Fruit fly (Drosophila melanogaster) whole organism, embryonic: ENCODE data around the gene RpL32.

Source experiments
- Aef1 ChIP-seq: fragments of 200-800 bp; sonication (Bioruptor generic); IDR thresholded peaks from 3 replicates; pipeline ENCODE4 v1.3.6; 2022; ENCODE audit warnings: missing biosample characterization, missing genetic modification characterization
- CG10209 ChIP-seq: fragments of 200-800 bp; sonication (Bioruptor generic); optimal IDR thresholded peaks from 3 replicates; lab custom pipeline; 2017; ENCODE audit warnings: missing biosample characterization, mild to moderate bottlenecking, missing genetic modification characterization, missing genetic modification reagents
- CG10366 ChIP-seq: fragments of 200-800 bp; sonication (Bioruptor generic); IDR thresholded peaks from 2 replicates; pipeline ENCODE4 v1.3.6; 2022; ENCODE audit warnings: missing biosample characterization, missing genetic modification characterization
- CG11247 ChIP-seq: fragments of 200-800 bp; sonication (Bioruptor generic); IDR thresholded peaks from 2 replicates; pipeline ENCODE4 v1.3.6; 2022; ENCODE audit warnings: missing biosample characterization, missing genetic modification characterization
- CG14667 ChIP-seq: fragments of 200-800 bp; sonication (Bioruptor generic); IDR thresholded peaks from 2 replicates; pipeline ENCODE4 v1.3.6; 2022; ENCODE audit warnings: missing biosample characterization, missing genetic modification characterization
- CG14710 ChIP-seq: fragments of 200-800 bp; sonication (Bioruptor generic); optimal IDR thresholded peaks from 3 replicates; lab custom pipeline; 2019; ENCODE audit warnings: missing biosample characterization, mild to moderate bottlenecking, missing genetic modification characterization, moderate library complexity
- CG14965 ChIP-seq: fragments of 200-800 bp; sonication (Bioruptor generic); optimal IDR thresholded peaks from 2 replicates; lab custom pipeline; 2016; ENCODE audit warnings: missing biosample characterization, missing genetic modification characterization, borderline replicate concordance
- CG15011 ChIP-seq: fragments of 200-800 bp; sonication (Bioruptor generic); optimal IDR thresholded peaks from 3 replicates; lab custom pipeline; 2018; ENCODE audit warnings: missing biosample characterization, mild to moderate bottlenecking, missing genetic modification characterization
- CG1529 ChIP-seq: fragments of 200-800 bp; sonication (Bioruptor generic); optimal IDR thresholded peaks from 3 replicates; lab custom pipeline; 2018; ENCODE audit warnings: missing biosample characterization, missing genetic modification characterization
- CG15479 ChIP-seq: fragments of 200-800 bp; sonication (Bioruptor generic); optimal IDR thresholded peaks from 3 replicates; lab custom pipeline; 2019; ENCODE audit warnings: missing biosample characterization, mild to moderate bottlenecking, missing genetic modification characterization, moderate library complexity
- CG17385 ChIP-seq: fragments of 200-800 bp; sonication (Bioruptor generic); optimal IDR thresholded peaks from 3 replicates; lab custom pipeline; 2018; ENCODE audit warnings: missing biosample characterization, mild to moderate bottlenecking, missing genetic modification characterization
- CG17612 ChIP-seq: fragments of 200-800 bp; sonication (Bioruptor generic); IDR thresholded peaks from 2 replicates; pipeline ENCODE4 v1.3.6; 2022; ENCODE audit warnings: missing biosample characterization, missing genetic modification characterization
- CG17829 ChIP-seq: fragments of 200-800 bp; optimal IDR thresholded peaks from 2 replicates; lab custom pipeline; 2019; ENCODE audit warnings: missing biosample characterization, mild to moderate bottlenecking, missing genetic modification characterization, moderate library complexity
- CG31441 ChIP-seq: fragments of 200-800 bp; sonication (Bioruptor generic); IDR thresholded peaks from 2 replicates; pipeline ENCODE4 v1.3.6; 2022; ENCODE audit warnings: missing biosample characterization, missing genetic modification characterization
- CG3281 ChIP-seq: fragments of 200-800 bp; sonication (Bioruptor generic); optimal IDR thresholded peaks from 3 replicates; lab custom pipeline; 2017; ENCODE audit warnings: missing biosample characterization, mild to moderate bottlenecking, missing genetic modification characterization
- CG3407 ChIP-seq: fragments of 200-800 bp; sonication (Bioruptor generic); optimal IDR thresholded peaks from 2 replicates; lab custom pipeline; 2018; ENCODE audit warnings: missing biosample characterization, mild to moderate bottlenecking, missing genetic modification characterization
- CG3847 ChIP-seq: fragments of 200-800 bp; sonication (Bioruptor generic); IDR thresholded peaks from 2 replicates; pipeline ENCODE4 v1.3.6; 2022; ENCODE audit warnings: missing biosample characterization, missing genetic modification characterization
- CG4424 ChIP-seq: fragments of 200-800 bp; sonication (Bioruptor generic); optimal IDR thresholded peaks from 3 replicates; lab custom pipeline; 2016; ENCODE audit warnings: missing biosample characterization, missing genetic modification characterization
- CG7372 ChIP-seq: fragments of 200-800 bp; sonication (Bioruptor generic); IDR thresholded peaks from 2 replicates; pipeline ENCODE4 v1.3.6; 2022; ENCODE audit warnings: missing biosample characterization, missing genetic modification characterization
- CG7556 ChIP-seq: fragments of 200-800 bp; sonication (Bioruptor generic); optimal IDR thresholded peaks from 2 replicates; lab custom pipeline; 2017; ENCODE audit warnings: missing biosample characterization, mild to moderate bottlenecking, missing genetic modification characterization
- CG8290 ChIP-seq, 3 experiments: fragments of 200-800 bp; sonication (Bioruptor generic); optimal IDR thresholded peaks; 2 replicates each; lab custom pipeline; 2016 to 2019; ENCODE audit warnings: missing biosample characterization in 3 of 3, missing genetic modification characterization in 3 of 3, mild to moderate bottlenecking in 2 of 3, moderate library complexity in 1 of 3
- CG8944 ChIP-seq: fragments of 200-800 bp; sonication (Bioruptor generic); optimal IDR thresholded peaks from 3 replicates; lab custom pipeline; 2016; ENCODE audit warnings: missing biosample characterization, missing genetic modification characterization
- CHES-1-like ChIP-seq: fragments of 200-800 bp; sonication (Bioruptor generic); optimal IDR thresholded peaks from 2 replicates; lab custom pipeline; 2016; ENCODE audit warnings: missing biosample characterization, missing genetic modification characterization
- HHEX ChIP-seq: fragments of 200-800 bp; sonication (Bioruptor generic); optimal IDR thresholded peaks from 3 replicates; lab custom pipeline; 2017; ENCODE audit warnings: missing biosample characterization, mild to moderate bottlenecking, missing genetic modification characterization, missing genetic modification reagents
- Hand ChIP-seq: fragments of 200-800 bp; sonication (Bioruptor generic); optimal IDR thresholded peaks from 2 replicates; lab custom pipeline; 2017; ENCODE audit warnings: mild to moderate bottlenecking, missing biosample characterization, missing genetic modification reagents, missing genetic modification characterization
- Hr39 ChIP-seq: fragments of >200 bp; optimal IDR thresholded peaks from 2 replicates; lab custom pipeline; 2017
- Lim3 ChIP-seq: fragments of 200-800 bp; sonication (Bioruptor generic); IDR thresholded peaks from 2 replicates; pipeline ENCODE4 v1.3.6; 2022; ENCODE audit warnings: missing biosample characterization, missing genetic modification characterization
- NC2α ChIP-seq: fragments of 200-800 bp; sonication (Bioruptor generic); optimal IDR thresholded peaks from 2 replicates; lab custom pipeline; 2016; ENCODE audit warnings: missing biosample characterization, missing genetic modification characterization
- Sin3A ChIP-seq: fragments of >200 bp; optimal IDR thresholded peaks from 2 replicates; lab custom pipeline; 2018
- Sry-δ ChIP-seq: fragments of 200-800 bp; sonication (Bioruptor generic); optimal IDR thresholded peaks from 2 replicates; lab custom pipeline; 2016; ENCODE audit warnings: missing biosample characterization, missing genetic modification characterization
- cas ChIP-seq: fragments of 200-800 bp; sonication (Bioruptor generic); IDR thresholded peaks from 2 replicates; pipeline ENCODE4 v1.3.6; 2022; ENCODE audit warnings: missing biosample characterization, missing genetic modification characterization
- corto ChIP-seq: fragments of 200-800 bp; sonication (Bioruptor generic); optimal IDR thresholded peaks from 2 replicates; lab custom pipeline; 2016; ENCODE audit warnings: missing biosample characterization, mild to moderate bottlenecking, missing genetic modification characterization, moderate library complexity
- crp ChIP-seq, 2 experiments: fragments of 200-800 bp; sonication (Bioruptor generic); optimal IDR thresholded peaks; 2 replicates in 1 of 2; 3 replicates in 1 of 2; lab custom pipeline; 2017; ENCODE audit warnings: missing biosample characterization in 2 of 2, missing genetic modification characterization in 2 of 2, mild to moderate bottlenecking in 1 of 2, moderate library complexity in 1 of 2
- dimm ChIP-seq: fragments of 200-800 bp; sonication (Bioruptor generic); IDR thresholded peaks from 2 replicates; pipeline ENCODE4 v1.3.6; 2022; ENCODE audit warnings: missing biosample characterization, missing genetic modification characterization
- dmrt99B ChIP-seq: fragments of 200-800 bp; sonication (Bioruptor generic); optimal IDR thresholded peaks from 2 replicates; lab custom pipeline; 2018; ENCODE audit warnings: missing biosample characterization, mild to moderate bottlenecking, missing genetic modification characterization, moderate library complexity
- dpn ChIP-seq, 2 experiments: fragments of 200-800 bp; sonication (Bioruptor generic); optimal IDR thresholded peaks; 3 replicates each; lab custom pipeline; 2016; ENCODE audit warnings: missing biosample characterization in 2 of 2, missing genetic modification characterization in 2 of 2
- eve ChIP-seq, 2 experiments: fragments of >200 bp; optimal IDR thresholded peaks; 2 replicates each; lab custom pipeline; 2017; ENCODE audit warnings: missing biosample characterization in 2 of 2, missing genetic modification characterization in 2 of 2
- ewg ChIP-seq: fragments of 200-800 bp; sonication (Bioruptor generic); optimal IDR thresholded peaks from 3 replicates; lab custom pipeline; 2017; ENCODE audit warnings: mild to moderate bottlenecking, missing biosample characterization, missing genetic modification reagents, missing genetic modification characterization
- fru ChIP-seq: fragments of >200 bp; optimal IDR thresholded peaks from 2 replicates; lab custom pipeline; 2017
- fu2 ChIP-seq: fragments of 200-800 bp; sonication (Bioruptor generic); optimal IDR thresholded peaks from 2 replicates; lab custom pipeline; 2016; ENCODE audit warnings: missing biosample characterization, missing genetic modification characterization
- gcm2 ChIP-seq: fragments of 200-800 bp; sonication (Bioruptor generic); optimal IDR thresholded peaks from 2 replicates; lab custom pipeline; 2016; ENCODE audit warnings: missing biosample characterization, missing genetic modification characterization
- ind ChIP-seq: fragments of 200-800 bp; sonication (Bioruptor generic); optimal IDR thresholded peaks from 3 replicates; lab custom pipeline; 2016; ENCODE audit warnings: missing biosample characterization, missing genetic modification characterization
- jumu ChIP-seq: fragments of 200-800 bp; sonication (Bioruptor generic); optimal IDR thresholded peaks from 3 replicates; lab custom pipeline; 2016; ENCODE audit warnings: missing biosample characterization, missing genetic modification characterization
- knrl ChIP-seq: fragments of 200-800 bp; sonication (Bioruptor generic); IDR thresholded peaks from 3 replicates; pipeline ENCODE4 v1.3.6; 2022; ENCODE audit warnings: missing biosample characterization, missing genetic modification characterization; ENCODE audit not compliant: partially characterized antibody
- mam ChIP-seq: fragments of 200-800 bp; sonication (Bioruptor generic); optimal IDR thresholded peaks from 3 replicates; lab custom pipeline; 2016; ENCODE audit warnings: missing biosample characterization, missing genetic modification characterization
- nom ChIP-seq: fragments of 200-800 bp; sonication (Bioruptor generic); optimal IDR thresholded peaks from 2 replicates; lab custom pipeline; 2017; ENCODE audit warnings: missing biosample characterization, missing genetic modification characterization, mild to moderate bottlenecking, moderate library complexity, missing genetic modification reagents
- pita ChIP-seq: fragments of 200-800 bp; sonication (Bioruptor generic); optimal IDR thresholded peaks from 2 replicates; lab custom pipeline; 2017; ENCODE audit warnings: missing biosample characterization, mild to moderate bottlenecking, missing genetic modification characterization
- salm ChIP-seq: fragments of 200-800 bp; sonication (Bioruptor generic); optimal IDR thresholded peaks from 2 replicates; lab custom pipeline; 2018; ENCODE audit warnings: missing biosample characterization, mild to moderate bottlenecking, missing genetic modification characterization
- tll ChIP-seq, 2 experiments: fragments of 200-800 bp in 1 of 2; fragments of >200 bp in 1 of 2; sonication (Bioruptor generic) in 1 of 2; optimal IDR thresholded peaks; 2 replicates each; lab custom pipeline; 2017 to 2019; ENCODE audit warnings: missing biosample characterization in 2 of 2, missing genetic modification characterization in 2 of 2, mild to moderate bottlenecking in 1 of 2, moderate library complexity in 1 of 2
- toy ChIP-seq: fragments of 200-800 bp; sonication (Bioruptor generic); IDR thresholded peaks from 2 replicates; pipeline ENCODE4 v1.3.6; 2022; ENCODE audit warnings: missing biosample characterization, missing genetic modification characterization
- ttk ChIP-seq: fragments of 200-800 bp; sonication (Bioruptor generic); IDR thresholded peaks from 2 replicates; pipeline ENCODE4 v2.1.2; 2022; ENCODE audit warnings: missing biosample characterization, missing genetic modification characterization
- wor ChIP-seq: fragments of 200-800 bp; sonication (Bioruptor generic); IDR thresholded peaks from 2 replicates; pipeline ENCODE4 v1.3.6; 2022; ENCODE audit warnings: missing biosample characterization, missing genetic modification characterization

The RpL32 gene

DNA sequence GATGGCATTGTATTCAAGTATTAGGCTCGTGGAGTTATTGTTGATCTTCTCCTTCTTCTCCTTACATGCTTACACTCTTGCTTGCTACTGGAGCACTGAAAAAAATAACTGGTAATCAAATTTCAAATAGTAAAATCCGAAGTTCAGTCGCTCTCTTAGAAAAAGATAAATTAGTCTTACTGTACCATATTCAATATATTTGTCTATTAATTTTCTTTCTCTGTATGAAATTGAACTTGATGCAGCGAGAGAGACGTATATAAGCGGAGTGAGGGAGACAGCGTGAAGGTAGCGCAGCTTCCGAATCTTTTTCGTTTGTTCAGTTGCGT, 15.2 kb upstream of the RpL32 start (continued):
- TF ChIP-seq Hand (GFP tag; lab: Kevin White, UChicago) (no peak), crp (GFP tag; optimal IDR thresholded peaks at IDR 0.05; lab: Kevin White, UChicago) (peak in 1 of 2 experiments; percentile 2), NC2α (GFP tag; lab: Kevin White, UChicago) (peak; percentile 42), dimm (peak; percentile 78), HHEX (GFP tag; lab: Kevin White, UChicago) (peak; percentile 85), tll (GFP tag; optimal IDR thresholded peaks at IDR 0.05; lab: Kevin White, UChicago) (no peak), CG17612 (peak; percentile 75), eve (GFP tag; optimal IDR thresholded peaks at IDR 0.05; lab: Kevin White, UChicago) (peak in 1 of 2 experiments; percentile 76), CHES-1-like (GFP tag; lab: Kevin White, UChicago) (peak; percentile 43), pita (GFP tag; lab: Kevin White, UChicago) (no peak), CG4424 (GFP tag; lab: Kevin White, UChicago) (peak; percentile 93), gcm2 (GFP tag; lab: Kevin White, UChicago) (peak; percentile 19), CG10209 (GFP tag; lab: Kevin White, UChicago) (peak; percentile 67), CG17385 (GFP tag; lab: Kevin White, UChicago) (peak; percentile 70), Sin3A (lab: Kevin White, UChicago) (no peak), ind (peak; percentile 93), Sry-δ (GFP tag; lab: Kevin White, UChicago) (peak; percentile 52), CG8290 (GFP tag; optimal IDR thresholded peaks at IDR 0.05; lab: Kevin White, UChicago) (peak; percentile 85), CG8290 (tag; optimal IDR thresholded peaks at IDR 0.05; lab: Kevin White, UChicago) (peak in 1 of 2 experiments; percentile 77), mam (GFP tag; lab: Kevin White, UChicago) (peak; percentile 87), toy (GFP tag; lab: Robert Waterston, UW) (0 out of 2 replicates have a peak, but pooled peaks have one; percentile 36), knrl (GFP tag; lab: Robert Waterston, UW) (no peak), CG11247 (GFP tag; lab: Robert Waterston, UW) (peak; percentile 85), CG7556 (GFP tag; lab: Kevin White, UChicago) (peak; percentile 81), Hr39 (no peak), dmrt99B (tag; lab: Kevin White, UChicago) (peak; percentile 95), wor (GFP tag; lab: Robert Waterston, UW) (peak; percentile 84), CG15011 (GFP tag; lab: Kevin White, UChicago) (peak; percentile 68), fu2 (no peak), CG7372 (peak; percentile 76), CG17829 (peak; percentile 89), CG15479 (GFP tag; lab: Kevin White, UChicago) (no peak), CG31441 (GFP tag; lab: Robert Waterston, UW) (peak; percentile 82), CG1529 (peak; percentile 63), CG14965 (peak; percentile 49), dpn (GFP tag; optimal IDR thresholded peaks at IDR 0.05; lab: Kevin White, UChicago) (peak; percentile 77 to 90), nom (GFP tag; lab: Kevin White, UChicago) (peak; percentile 78), CG8944 (GFP tag; lab: Kevin White, UChicago) (peak; percentile 89), CG3281 (GFP tag; lab: Kevin White, UChicago) (peak; percentile 72), salm (tag; lab: Kevin White, UChicago) (peak; percentile 79), Aef1 (GFP tag; lab: Robert Waterston, UW) (peak; percentile 92), CG3407 (GFP tag; lab: Kevin White, UChicago) (peak; percentile 82), CG14667 (peak; percentile 88), corto (GFP tag; lab: Kevin White, UChicago) (peak; percentile 55), CG3847 (GFP tag; lab: Robert Waterston, UW) (peak; percentile 59), fru (lab: Kevin White, UChicago) (no peak), CG14710 (peak; percentile 90), CG10366 (GFP tag; lab: Robert Waterston, UW) (peak; percentile 95), ttk (GFP tag; lab: Robert Waterston, UW) (peak; percentile 94), Lim3 (peak; percentile 74), ewg (GFP tag; lab: Kevin White, UChicago) (peak; percentile 64), jumu (GFP tag; lab: Kevin White, UChicago) (peak; percentile 88), cas (peak; percentile 52; the same call in 1 of the 2 replicates)
